Worm (Caenorhabditis elegans): Measurements from ENCODE around the gene K08B4.7.

ce11 chrIV:6134639-6135038 lies 42.4 kb upstream of the K08B4.7 start:
- TF ChIP-seq lin-15B (tag; optimal IDR thresholded peaks at IDR 0.05) (no peak), nhr-11 (tag; optimal IDR thresholded peaks at IDR 0.05) (no peak), nhr-77 (tag; optimal IDR thresholded peaks at IDR 0.05) (no peak), zag-1 (tag; optimal IDR thresholded peaks at IDR 0.05) (no peak)
